Fruit fly (Drosophila melanogaster): ENCODE results near the gene Rph.

Rph gene

dm6 chrX:10732733-10733455 lies 24.6 kb downstream of the Rph start (continued):
- TF ChIP-seq CG7987 (GFP tag; optimal IDR thresholded peaks at IDR 0.05) (peak; percentile 8), Bdp1 (GFP tag; optimal IDR thresholded peaks at IDR 0.05) (no peak), E2f2 (GFP tag; IDR thresholded peaks at IDR 0.05) (no peak), PHDP (tag; optimal IDR thresholded peaks at IDR 0.05) (peak; percentile 10), fd3F (GFP tag; optimal IDR thresholded peaks at IDR 0.05) (no peak), Myb (GFP tag; optimal IDR thresholded peaks at IDR 0.05) (no peak), seq (GFP tag; IDR thresholded peaks at IDR 0.05) (no peak), CG4707 (GFP tag; optimal IDR thresholded peaks at IDR 0.05) (no peak), grn (GFP tag; optimal IDR thresholded peaks at IDR 0.05) (no peak), Nf-YB (GFP tag; optimal IDR thresholded peaks at IDR 0.05) (no peak), Fer1 (GFP tag; optimal IDR thresholded peaks at IDR 0.05) (peak; percentile 20), tin (GFP tag; optimal IDR thresholded peaks at IDR 0.05) (no peak), CG9797 (GFP tag; optimal IDR thresholded peaks at IDR 0.05) (no peak), CG12071 (GFP tag; optimal IDR thresholded peaks at IDR 0.05) (peak; percentile 10), CG2116 (GFP tag; optimal IDR thresholded peaks at IDR 0.05) (no peak), CG12769 (tag; optimal IDR thresholded peaks at IDR 0.05) (no peak), CG32772 (GFP tag; IDR thresholded peaks at IDR 0.05) (no peak), ap (GFP tag; IDR thresholded peaks at IDR 0.05) (no peak), bbx (GFP tag; IDR thresholded peaks at IDR 0.05; ENCODE audit: partially characterized antibody) (no peak), ATbp (GFP tag; optimal IDR thresholded peaks at IDR 0.05) (peak; percentile 44), cato (GFP tag; optimal IDR thresholded peaks at IDR 0.05; ENCODE audit: borderline replicate concordance) (no peak), CG4404 (GFP tag; IDR thresholded peaks at IDR 0.05) (no peak), CG30020 (tag; optimal IDR thresholded peaks at IDR 0.05) (no peak), lbe (GFP tag; optimal IDR thresholded peaks at IDR 0.05) (no peak), CG3838 (GFP tag; optimal IDR thresholded peaks at IDR 0.05) (no peak), luna (GFP tag; optimal IDR thresholded peaks at IDR 0.05) (no peak), h (optimal IDR thresholded peaks at IDR 0.05) (no peak), Chrac-16 (GFP tag; optimal IDR thresholded peaks at IDR 0.05) (no peak), NFAT (GFP tag; IDR thresholded peaks at IDR 0.05) (no peak), jigr1 (GFP tag; IDR thresholded peaks at IDR 0.05) (no peak), CG32767 (GFP tag; IDR thresholded peaks at IDR 0.05) (peak; percentile 16; the same call in 1 of the 2 replicates), CG13424 (tag; optimal IDR thresholded peaks at IDR 0.05) (no peak), ewg (GFP tag; optimal IDR thresholded peaks at IDR 0.05) (no peak), Hey (tag; optimal IDR thresholded peaks at IDR 0.05) (no peak), tap (tag; optimal IDR thresholded peaks at IDR 0.05) (no peak), CG2875 (GFP tag; optimal IDR thresholded peaks at IDR 0.05) (no peak), CG4730 (GFP tag; IDR thresholded peaks at IDR 0.05) (no peak), HHEX (GFP tag; optimal IDR thresholded peaks at IDR 0.05) (no peak), Xrp1 (GFP tag; IDR thresholded peaks at IDR 0.05) (no peak), CG17328 (GFP tag; IDR thresholded peaks at IDR 0.05) (no peak), CG10565 (GFP tag; optimal IDR thresholded peaks at IDR 0.05) (no peak), Taf1 (GFP tag; IDR thresholded peaks at IDR 0.05) (no peak), CrebB (tag; optimal IDR thresholded peaks at IDR 0.05) (no peak), nmo (GFP tag; optimal IDR thresholded peaks at IDR 0.05) (no peak), pfk (GFP tag; optimal IDR thresholded peaks at IDR 0.05) (no peak), toy (GFP tag; IDR thresholded peaks at IDR 0.05) (no peak), CG12155 (GFP tag; optimal IDR thresholded peaks at IDR 0.05) (no peak), CG7786 (GFP tag; optimal IDR thresholded peaks at IDR 0.05) (no peak), CG11093 (GFP tag; IDR thresholded peaks at IDR 0.05) (no peak), ham (GFP tag; IDR thresholded peaks at IDR 0.05) (no peak), vnd (GFP tag; IDR thresholded peaks at IDR 0.05; ENCODE audit: partially characterized antibody) (no peak)

All from whole organism, embryonic.